Worm (Caenorhabditis elegans) whole organism, L3 larva: Measurements from ENCODE around the gene C33B4.4.

Experiments
- nhr-23 ChIP-seq: fragments of 150-350 bp; optimal IDR thresholded peaks from 2 replicates; lab custom pipeline; 2014; ENCODE audit warnings: missing biosample characterization, missing genetic modification reagents, missing genetic modification characterization
- ztf-4 ChIP-seq: fragments of 150-350 bp; optimal IDR thresholded peaks from 2 replicates; lab custom pipeline; 2014; ENCODE audit warnings: missing biosample characterization, missing genetic modification characterization

DNA sequence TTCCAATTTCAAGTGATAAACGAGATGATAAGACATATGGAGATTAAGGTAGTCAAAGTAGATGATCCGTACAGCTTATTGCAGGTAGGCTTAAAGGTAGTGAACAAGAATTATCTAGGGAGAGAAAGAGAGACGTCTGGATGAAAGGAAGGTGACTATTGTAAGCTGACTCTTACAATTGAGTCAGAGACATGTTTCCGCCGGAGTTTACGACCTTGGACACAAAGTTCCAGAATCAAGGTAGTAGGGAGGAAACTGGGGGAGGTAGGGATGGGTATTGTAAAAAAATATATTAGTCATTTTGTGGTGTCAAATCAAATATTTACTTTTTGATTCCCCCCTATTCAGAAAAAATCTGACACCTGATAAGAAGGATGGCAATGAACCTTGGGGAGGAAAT lies 9.1 kb upstream of the C33B4.4 start:
- no peak for TF ChIP-seq nhr-23 (tag; lab: Kevin White, UChicago)
- no peak for TF ChIP-seq ztf-4 (tag; lab: Kevin White, UChicago)
